Fruit fly (Drosophila melanogaster): Measurements from ENCODE around the gene CG7824.

Gene CG7824

dm6 chr3R:29816266-29816665 lies 42.5 kb downstream of the CG7824 start, which contains the start of gene Vps16B (continued):
- TF ChIP-seq CG12659 (GFP tag; optimal IDR thresholded peaks at IDR 0.05) (no peak), Fer3 (tag; optimal IDR thresholded peaks at IDR 0.05) (no peak), CG15269 (tag; optimal IDR thresholded peaks at IDR 0.05) (no peak), CG6791 (GFP tag; IDR thresholded peaks at IDR 0.05; ENCODE audit: partially characterized antibody) (peak; percentile 30; the same call in 1 of the 3 replicates), CG10565 (GFP tag; optimal IDR thresholded peaks at IDR 0.05) (no peak), nom (GFP tag; optimal IDR thresholded peaks at IDR 0.05) (no peak), CG12391 (tag; optimal IDR thresholded peaks at IDR 0.05) (no peak), CG13775 (GFP tag; optimal IDR thresholded peaks at IDR 0.05) (no peak), CG6854 (GFP tag; optimal IDR thresholded peaks at IDR 0.05) (no peak), gfzf (GFP tag; optimal IDR thresholded peaks at IDR 0.05) (peak; percentile 77), jigr1 (GFP tag; IDR thresholded peaks at IDR 0.05) (no peak), ham (GFP tag; IDR thresholded peaks at IDR 0.05) (no peak), CG17385 (GFP tag; optimal IDR thresholded peaks at IDR 0.05) (no peak), Oli (tag; optimal IDR thresholded peaks at IDR 0.05) (no peak), CG4617 (GFP tag; optimal IDR thresholded peaks at IDR 0.05; ENCODE audit: borderline replicate concordance) (peak; percentile 68), cas (GFP tag; IDR thresholded peaks at IDR 0.05) (no peak), CG3726 (GFP tag; IDR thresholded peaks at IDR 0.05) (no peak), dati (GFP tag; IDR thresholded peaks at IDR 0.05) (no peak), fru (optimal IDR thresholded peaks at IDR 0.05) (no peak), mam (GFP tag; optimal IDR thresholded peaks at IDR 0.05) (no peak), CG15514 (GFP tag; optimal IDR thresholded peaks at IDR 0.05) (no peak), CG33557 (GFP tag; optimal IDR thresholded peaks at IDR 0.05) (no peak), CG7987 (GFP tag; optimal IDR thresholded peaks at IDR 0.05) (no peak), zen2 (GFP tag; IDR thresholded peaks at IDR 0.05; ENCODE audit: partially characterized antibody) (0 out of 3 replicates have a peak, but pooled peaks have one; percentile 49), Spps (tag; optimal IDR thresholded peaks at IDR 0.05) (no peak), CG9609 (GFP tag; optimal IDR thresholded peaks at IDR 0.05) (no peak), seq (GFP tag; IDR thresholded peaks at IDR 0.05) (no peak), kah (GFP tag; optimal IDR thresholded peaks at IDR 0.05) (no peak), E2f2 (GFP tag; IDR thresholded peaks at IDR 0.05) (peak; percentile 71), Trl (optimal IDR thresholded peaks at IDR 0.05) (no peak), Trl (GFP tag; optimal IDR thresholded peaks at IDR 0.05) (no peak), otp (GFP tag; IDR thresholded peaks at IDR 0.05) (no peak), CG2129 (GFP tag; IDR thresholded peaks at IDR 0.05; ENCODE audit: partially characterized antibody) (no peak), CG18764 (GFP tag; optimal IDR thresholded peaks at IDR 0.05) (no peak), pum (GFP tag; optimal IDR thresholded peaks at IDR 0.05) (no peak), Deaf1 (tag; optimal IDR thresholded peaks at IDR 0.05) (no peak), CG31224 (GFP tag; IDR thresholded peaks at IDR 0.05) (no peak), Neu2 (GFP tag; optimal IDR thresholded peaks at IDR 0.05; ENCODE audit: borderline replicate concordance) (no peak), CG1832 (GFP tag; optimal IDR thresholded peaks at IDR 0.05) (no peak), CG17359 (tag; optimal IDR thresholded peaks at IDR 0.05) (no peak), Elba2 (GFP tag; optimal IDR thresholded peaks at IDR 0.05) (no peak), Taf1 (GFP tag; IDR thresholded peaks at IDR 0.05) (no peak), D19B (GFP tag; optimal IDR thresholded peaks at IDR 0.05) (no peak), ERR (GFP tag; optimal IDR thresholded peaks at IDR 0.05) (no peak), Dll (GFP tag; IDR thresholded peaks at IDR 0.05; ENCODE audit: partially characterized antibody) (peak; percentile 51; the same call in 1 of the 4 replicates), Dfd (GFP tag; optimal IDR thresholded peaks at IDR 0.05) (no peak), NFAT (GFP tag; IDR thresholded peaks at IDR 0.05) (no peak), Max (GFP tag; optimal IDR thresholded peaks at IDR 0.05) (no peak), Sox100B (GFP tag; optimal IDR thresholded peaks at IDR 0.05) (no peak), Abd-B (GFP tag; optimal IDR thresholded peaks at IDR 0.05) (no peak), Rfx (GFP tag; IDR thresholded peaks at IDR 0.05) (no peak), ssp (GFP tag; IDR thresholded peaks at IDR 0.05) (no peak)
